Worm (Caenorhabditis elegans) whole organism, L4 larva: ENCODE data around the gene nlp-41.

Experiments
- F49E8.2 ChIP-seq: sonication (generic microtip); optimal IDR thresholded peaks from 2 replicates; lab custom pipeline; 2016; ENCODE audit warnings: missing compliant biosample characterization, mild to moderate bottlenecking, missing genetic modification characterization, borderline replicate concordance
- T26A8.4 ChIP-seq: fragments of 200-800 bp; sonication (Bioruptor generic); IDR thresholded peaks from 2 replicates; pipeline ENCODE4 v1.3.6; 2022; ENCODE audit warnings: missing genetic modification characterization, missing compliant biosample characterization
- aha-1 ChIP-seq: fragments of 150-350 bp; peaks from one replicate; lab custom pipeline; 2014; ENCODE audit warnings: missing biosample characterization, missing genetic modification characterization
- dmd-8 ChIP-seq: fragments of 200-800 bp; sonication (Bioruptor generic); IDR thresholded peaks from 2 replicates; pipeline ENCODE4 v1.3.6; 2022; ENCODE audit warnings: missing genetic modification characterization, missing compliant biosample characterization
- lin-13 ChIP-seq: fragments of 150-350 bp; optimal IDR thresholded peaks from 2 replicates; lab custom pipeline; 2014; ENCODE audit warnings: missing biosample characterization, missing genetic modification reagents, missing genetic modification characterization
- lin-15B ChIP-seq: fragments of 150-350 bp; sonication (generic microtip); optimal IDR thresholded peaks from 3 replicates; lab custom pipeline; 2014; ENCODE audit warnings: missing biosample characterization, missing genetic modification characterization
- nhr-10 ChIP-seq: fragments of 150-350 bp; optimal IDR thresholded peaks from 2 replicates; lab custom pipeline; 2014; ENCODE audit warnings: missing biosample characterization, missing genetic modification characterization
- nhr-102 ChIP-seq: sonication (generic microtip); optimal IDR thresholded peaks from 2 replicates; lab custom pipeline; 2016; ENCODE audit warnings: mild to moderate bottlenecking, missing genetic modification characterization, moderate library complexity, missing compliant biosample characterization
- nhr-41 ChIP-seq: fragments of 200-800 bp; sonication (Bioruptor generic); IDR thresholded peaks from 2 replicates; pipeline ENCODE4 v1.3.6; 2022; ENCODE audit warnings: missing genetic modification reagents, missing genetic modification characterization, missing compliant biosample characterization
- nhr-42 ChIP-seq: fragments of 200-800 bp; sonication (Bioruptor generic); IDR thresholded peaks from 2 replicates; pipeline ENCODE4 v1.3.6; 2022; ENCODE audit warnings: missing genetic modification characterization, missing compliant biosample characterization
- pqm-1 ChIP-seq: sonication (generic microtip); optimal IDR thresholded peaks from 2 replicates; lab custom pipeline; 2017; ENCODE audit warnings: missing biosample characterization, missing genetic modification characterization
- skn-1 ChIP-seq: fragments of 150-350 bp; optimal IDR thresholded peaks from 2 replicates; lab custom pipeline; 2014; ENCODE audit warnings: missing biosample characterization, missing genetic modification characterization

- TF ChIP-seq skn-1 (tag; lab: Kevin White, UChicago) (no peak), lin-13 (no peak), T26A8.4 (GFP tag; lab: Robert Waterston, UW) (no peak), aha-1 (no peak), nhr-102 (tag; lab: Kevin White, UChicago) (no peak), nhr-42 (no peak), nhr-10 (no peak), nhr-41 (GFP tag; lab: Robert Waterston, UW) (no peak), F49E8.2 (tag; lab: Kevin White, UChicago) (no peak), dmd-8 (GFP tag; lab: Robert Waterston, UW) (no peak), lin-15B (tag; lab: Kevin White, UChicago) (no peak), pqm-1 (tag; lab: Kevin White, UChicago) (no peak)
Observed at ce11 chrII:14593281-14593680, 42.6 kb downstream of the nlp-41 start, which contains the start of gene catp-4.
